Fruit fly (Drosophila melanogaster): ENCODE data around the gene rtet.

The rtet gene

dm6 chr3R:21080876-21081586 lies 27.2 kb upstream of the rtet start, which contains the start of gene HHEX (continued):
- TF ChIP-seq sob (GFP tag; IDR thresholded peaks at IDR 0.05) (0 out of 2 replicates have a peak, but pooled peaks have one; percentile 19), CG18599 (GFP tag; optimal IDR thresholded peaks at IDR 0.05) (peak; percentile 50), gem (tag; optimal IDR thresholded peaks at IDR 0.05) (no peak), cwo (GFP tag; optimal IDR thresholded peaks at IDR 0.05) (peak; percentile 12), CG14860 (GFP tag; IDR thresholded peaks at IDR 0.05; ENCODE audit: partially characterized antibody) (no peak), Opbp (GFP tag; IDR thresholded peaks at IDR 0.05; ENCODE audit: partially characterized antibody) (0 out of 3 replicates have a peak, but pooled peaks have one; percentile 27), toy (GFP tag; IDR thresholded peaks at IDR 0.05) (no peak), CG15269 (tag; optimal IDR thresholded peaks at IDR 0.05) (no peak), maf-S (GFP tag; optimal IDR thresholded peaks at IDR 0.05) (no peak), ase (GFP tag; IDR thresholded peaks at IDR 0.05) (no peak), exex (tag; optimal IDR thresholded peaks at IDR 0.05) (peak; percentile 99), Adf1 (GFP tag; IDR thresholded peaks at IDR 0.05) (no peak; the same call in 1 of the 2 replicates), pan (optimal IDR thresholded peaks at IDR 0.05) (no peak), pan (GFP tag; optimal IDR thresholded peaks at IDR 0.05 in 1 of 2, IDR thresholded peaks at IDR 0.05 in 1 of 2) (peak in 1 of 2 experiments; percentile 82), CG8388 (GFP tag; optimal IDR thresholded peaks at IDR 0.05) (no peak), Gug (GFP tag; IDR thresholded peaks at IDR 0.05) (no peak), CG3995 (GFP tag; optimal IDR thresholded peaks at IDR 0.05) (no peak), CG1647 (GFP tag; optimal IDR thresholded peaks at IDR 0.05) (no peak), CG8281 (tag; optimal IDR thresholded peaks at IDR 0.05) (no peak), ranshi (GFP tag; IDR thresholded peaks at IDR 0.05) (no peak), CG17612 (GFP tag; IDR thresholded peaks at IDR 0.05) (no peak), stc (GFP tag; IDR thresholded peaks at IDR 0.05) (no peak), Rx (GFP tag; IDR thresholded peaks at IDR 0.05) (no peak), HHEX (GFP tag; optimal IDR thresholded peaks at IDR 0.05) (peak; percentile 41), Dek (tag; optimal IDR thresholded peaks at IDR 0.05) (no peak), Nf-YB (GFP tag; optimal IDR thresholded peaks at IDR 0.05) (peak; percentile 90), CG17361 (GFP tag; IDR thresholded peaks at IDR 0.05) (no peak), crc (GFP tag; optimal IDR thresholded peaks at IDR 0.05) (no peak), CG30020 (tag; optimal IDR thresholded peaks at IDR 0.05) (no peak), CG6689 (GFP tag; IDR thresholded peaks at IDR 0.05) (no peak), Bdp1 (GFP tag; optimal IDR thresholded peaks at IDR 0.05) (no peak), odd (GFP tag; optimal IDR thresholded peaks at IDR 0.05) (peak; percentile 46), sc (optimal IDR thresholded peaks at IDR 0.05) (no peak), sc (GFP tag; optimal IDR thresholded peaks at IDR 0.05) (no peak), ewg (GFP tag; optimal IDR thresholded peaks at IDR 0.05) (no peak), Sry-β (GFP tag; optimal IDR thresholded peaks at IDR 0.05) (no peak), CG11085 (GFP tag; IDR thresholded peaks at IDR 0.05) (no peak), mirr (GFP tag; optimal IDR thresholded peaks at IDR 0.05) (peak; percentile 87), gro (GFP tag; optimal IDR thresholded peaks at IDR 0.05) (no peak), CG6254 (GFP tag; optimal IDR thresholded peaks at IDR 0.05) (no peak), zf30C (GFP tag; optimal IDR thresholded peaks at IDR 0.05) (no peak), CG4424 (GFP tag; optimal IDR thresholded peaks at IDR 0.05) (no peak), trh (GFP tag; optimal IDR thresholded peaks at IDR 0.05) (no peak), Deaf1 (tag; optimal IDR thresholded peaks at IDR 0.05) (peak; percentile 44), CG9727 (GFP tag; optimal IDR thresholded peaks at IDR 0.05) (no peak), tup (GFP tag; optimal IDR thresholded peaks at IDR 0.05) (no peak), Atf-2 (GFP tag; optimal IDR thresholded peaks at IDR 0.05) (no peak), CG9609 (GFP tag; optimal IDR thresholded peaks at IDR 0.05) (no peak), ttk (GFP tag; IDR thresholded peaks at IDR 0.05) (no peak), pfk (GFP tag; optimal IDR thresholded peaks at IDR 0.05) (no peak)
